Worm (Caenorhabditis elegans) whole organism, early embryonic: ENCODE results near the gene F35H10.10.

Experiments used
- ama-1 ChIP-seq: fragments of 150-350 bp; optimal IDR thresholded peaks from 2 replicates; lab custom pipeline; 2014
- flt-1 ChIP-seq: fragments of 200-800 bp; sonication (Bioruptor generic); IDR thresholded peaks from 2 replicates; pipeline ENCODE4 v1.3.6; 2022; ENCODE audit warnings: missing genetic modification characterization, missing compliant biosample characterization

- TF ChIP-seq flt-1 (GFP tag; lab: Robert Waterston, UW) (no peak), ama-1 (lab: Kevin White, UChicago) (no peak)
These were observed 32.8 kb upstream of the F35H10.10 start, which contains the start of gene F17E9.5 for ce11 chrIV:8345518-8345917.
